Fruit fly (Drosophila melanogaster): Measurements from ENCODE around the gene tim.

tim gene

dm6 chr2L:3555408-3556058, 47.6 kb upstream of the tim start (continued):
- TF ChIP-seq TFAM (GFP tag; optimal IDR thresholded peaks at IDR 0.05) = no peak
- no peak for TF ChIP-seq cwo (GFP tag; optimal IDR thresholded peaks at IDR 0.05)
- no peak for TF ChIP-seq CG15011 (GFP tag; optimal IDR thresholded peaks at IDR 0.05)
- TF ChIP-seq CG3838 (GFP tag; optimal IDR thresholded peaks at IDR 0.05) = no peak
- TF ChIP-seq kay (GFP tag; optimal IDR thresholded peaks at IDR 0.05) = no peak
- no peak for TF ChIP-seq Bgb (GFP tag; IDR thresholded peaks at IDR 0.05; ENCODE audit: partially characterized antibody)
- no peak for TF ChIP-seq aop (GFP tag; IDR thresholded peaks at IDR 0.05)
- peak; percentile 50 for TF ChIP-seq CG4424 (GFP tag; optimal IDR thresholded peaks at IDR 0.05)
- no peak for TF ChIP-seq CG6683 (GFP tag; optimal IDR thresholded peaks at IDR 0.05)
- no peak for TF ChIP-seq sd (tag; optimal IDR thresholded peaks at IDR 0.05)
- no peak for TF ChIP-seq maf-S (GFP tag; optimal IDR thresholded peaks at IDR 0.05)
- TF ChIP-seq CG9437 (GFP tag; optimal IDR thresholded peaks at IDR 0.05) = no peak
- TF ChIP-seq CG10462 (GFP tag; optimal IDR thresholded peaks at IDR 0.05) = no peak
- TF ChIP-seq CG6854 (GFP tag; optimal IDR thresholded peaks at IDR 0.05) = no peak
- TF ChIP-seq Dek (tag; optimal IDR thresholded peaks at IDR 0.05) = no peak
- TF ChIP-seq CG18262 (tag; optimal IDR thresholded peaks at IDR 0.05) = peak; percentile 45
- peak in 1 of 2 experiments; percentile 43 for TF ChIP-seq bsh (GFP tag; optimal IDR thresholded peaks at IDR 0.05)
- TF ChIP-seq Myb (GFP tag; optimal IDR thresholded peaks at IDR 0.05) = no peak
- no peak for TF ChIP-seq Gug (GFP tag; IDR thresholded peaks at IDR 0.05)
- no peak for TF ChIP-seq CG6791 (GFP tag; IDR thresholded peaks at IDR 0.05; ENCODE audit: partially characterized antibody)
- no peak for TF ChIP-seq gro (GFP tag; optimal IDR thresholded peaks at IDR 0.05)
- TF ChIP-seq gt (GFP tag; IDR thresholded peaks at IDR 0.05) = no peak
- TF ChIP-seq CG15269 (tag; optimal IDR thresholded peaks at IDR 0.05) = no peak
- no peak for TF ChIP-seq Atf6 (GFP tag; IDR thresholded peaks at IDR 0.05)
- TF ChIP-seq al (GFP tag; IDR thresholded peaks at IDR 0.05) = no peak
- 0 out of 2 replicates have a peak, but pooled peaks have one; percentile 27 for TF ChIP-seq stc (GFP tag; IDR thresholded peaks at IDR 0.05)
- TF ChIP-seq CG12744 (GFP tag; optimal IDR thresholded peaks at IDR 0.05) = no peak
- no peak for TF ChIP-seq Atf-2 (GFP tag; optimal IDR thresholded peaks at IDR 0.05)
- TF ChIP-seq CG3407 (GFP tag; optimal IDR thresholded peaks at IDR 0.05) = no peak
- no peak for TF ChIP-seq CG34376 (GFP tag; optimal IDR thresholded peaks at IDR 0.05)
- no peak for TF ChIP-seq ftz-f1 (GFP tag; optimal IDR thresholded peaks at IDR 0.05)
- no peak for TF ChIP-seq CG30020 (tag; optimal IDR thresholded peaks at IDR 0.05)
- TF ChIP-seq sna (GFP tag; IDR thresholded peaks at IDR 0.05; ENCODE audit: partially characterized antibody) = 0 out of 2 replicates have a peak, but pooled peaks have one; percentile 25
- no peak for TF ChIP-seq CG12236 (GFP tag; optimal IDR thresholded peaks at IDR 0.05)
- no peak for TF ChIP-seq CG16779 (GFP tag; IDR thresholded peaks at IDR 0.05)
- TF ChIP-seq CG8290 (GFP tag; optimal IDR thresholded peaks at IDR 0.05) = no peak
- TF ChIP-seq CG8290 (tag; optimal IDR thresholded peaks at IDR 0.05) = no peak
- no peak for TF ChIP-seq jigr1 (GFP tag; IDR thresholded peaks at IDR 0.05)
- TF ChIP-seq lola (GFP tag; optimal IDR thresholded peaks at IDR 0.05) = peak in 1 of 3 experiments; percentile 65
- peak; percentile 87 for TF ChIP-seq sens (GFP tag)
- peak; percentile 6 for TF ChIP-seq CG2202 (tag; optimal IDR thresholded peaks at IDR 0.05)
- TF ChIP-seq Dfd (GFP tag; optimal IDR thresholded peaks at IDR 0.05) = no peak
- TF ChIP-seq CrebB (tag; optimal IDR thresholded peaks at IDR 0.05) = no peak
- peak; percentile 89 for TF ChIP-seq Xrp1 (GFP tag; IDR thresholded peaks at IDR 0.05)
- no peak for TF ChIP-seq chn (GFP tag; optimal IDR thresholded peaks at IDR 0.05)
- TF ChIP-seq sob (GFP tag; IDR thresholded peaks at IDR 0.05) = peak; percentile 58; the same call in 1 of the 2 replicates
- TF ChIP-seq E2f2 (GFP tag; IDR thresholded peaks at IDR 0.05) = no peak
- TF ChIP-seq Six4 (GFP tag; optimal IDR thresholded peaks at IDR 0.05) = no peak
- no peak for TF ChIP-seq CTCF (GFP tag; optimal IDR thresholded peaks at IDR 0.05)
- TF ChIP-seq grau (tag; optimal IDR thresholded peaks at IDR 0.05) = no peak
- TF ChIP-seq fd64A (GFP tag; optimal IDR thresholded peaks at IDR 0.05) = no peak
- TF ChIP-seq hbn (GFP tag; IDR thresholded peaks at IDR 0.05; ENCODE audit: partially characterized antibody) = no peak
